Worm (Caenorhabditis elegans) whole organism, L3 larva: ENCODE results near the gene C08F8.9.

Source experiments
- aly-2 ChIP-seq: fragments of 150-350 bp; optimal IDR thresholded peaks from 2 replicates; lab custom pipeline; 2014; ENCODE audit warnings: missing biosample characterization, missing genetic modification characterization
- ama-1 ChIP-seq: fragments of 150-350 bp; optimal IDR thresholded peaks from 2 replicates; lab custom pipeline; 2018
- elt-1 ChIP-seq: fragments of 150-350 bp; optimal IDR thresholded peaks from 2 replicates; lab custom pipeline; 2014; ENCODE audit warnings: missing biosample characterization, missing genetic modification characterization
- elt-2 ChIP-seq: sonication (generic microtip); optimal IDR thresholded peaks from 2 replicates; lab custom pipeline; 2016; ENCODE audit warnings: missing genetic modification reagents, mild to moderate bottlenecking, missing genetic modification characterization, missing compliant biosample characterization
- fkh-10 ChIP-seq: sonication (generic microtip); optimal IDR thresholded peaks from 2 replicates; lab custom pipeline; 2017; ENCODE audit warnings: missing biosample characterization, missing genetic modification reagents, missing genetic modification characterization
- hmg-11 ChIP-seq: sonication (generic microtip); optimal IDR thresholded peaks from 2 replicates; lab custom pipeline; 2016; ENCODE audit warnings: missing genetic modification characterization, missing compliant biosample characterization
- mdl-1 ChIP-seq: fragments of 150-350 bp; optimal IDR thresholded peaks from 2 replicates; lab custom pipeline; 2014; ENCODE audit warnings: missing biosample characterization, missing genetic modification characterization
- nhr-11 ChIP-seq: fragments of 150-350 bp; optimal IDR thresholded peaks from 2 replicates; lab custom pipeline; 2014; ENCODE audit warnings: missing biosample characterization, missing genetic modification characterization
- nhr-12 ChIP-seq: fragments of 150-350 bp; optimal IDR thresholded peaks from 2 replicates; lab custom pipeline; 2014; ENCODE audit warnings: missing biosample characterization, missing genetic modification characterization
- nhr-77 ChIP-seq: fragments of 150-350 bp; optimal IDR thresholded peaks from 2 replicates; lab custom pipeline; 2014; ENCODE audit warnings: missing biosample characterization, missing genetic modification characterization

DNA sequence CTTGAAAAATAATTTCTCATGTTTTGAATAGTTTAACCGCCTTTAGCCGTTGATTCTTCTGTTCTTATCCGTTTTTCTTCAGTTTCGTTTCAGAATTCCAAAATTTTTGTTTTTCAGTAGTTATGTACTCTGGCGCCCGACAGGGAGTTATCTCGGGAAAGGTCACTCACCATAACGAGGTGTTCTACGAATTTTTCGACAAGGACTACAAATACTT, 35.3 kb downstream of the C08F8.9 start, which contains the start of gene F01G4.4:
- TF ChIP-seq hmg-11 (tag; lab: Kevin White, UChicago) (no peak), elt-2 (tag; lab: Kevin White, UChicago) (no peak), aly-2 (tag; lab: Kevin White, UChicago) (no peak), ama-1 (lab: Kevin White, UChicago) (no peak), nhr-11 (tag; lab: Kevin White, UChicago) (no peak), elt-1 (no peak), fkh-10 (GFP tag; lab: Kevin White, UChicago) (no peak), mdl-1 (tag; lab: Kevin White, UChicago) (no peak), nhr-12 (no peak), nhr-77 (tag; lab: Kevin White, UChicago) (no peak)
